Fruit fly (Drosophila melanogaster): Measurements from ENCODE around the gene Prestin.

The Prestin gene

DNA sequence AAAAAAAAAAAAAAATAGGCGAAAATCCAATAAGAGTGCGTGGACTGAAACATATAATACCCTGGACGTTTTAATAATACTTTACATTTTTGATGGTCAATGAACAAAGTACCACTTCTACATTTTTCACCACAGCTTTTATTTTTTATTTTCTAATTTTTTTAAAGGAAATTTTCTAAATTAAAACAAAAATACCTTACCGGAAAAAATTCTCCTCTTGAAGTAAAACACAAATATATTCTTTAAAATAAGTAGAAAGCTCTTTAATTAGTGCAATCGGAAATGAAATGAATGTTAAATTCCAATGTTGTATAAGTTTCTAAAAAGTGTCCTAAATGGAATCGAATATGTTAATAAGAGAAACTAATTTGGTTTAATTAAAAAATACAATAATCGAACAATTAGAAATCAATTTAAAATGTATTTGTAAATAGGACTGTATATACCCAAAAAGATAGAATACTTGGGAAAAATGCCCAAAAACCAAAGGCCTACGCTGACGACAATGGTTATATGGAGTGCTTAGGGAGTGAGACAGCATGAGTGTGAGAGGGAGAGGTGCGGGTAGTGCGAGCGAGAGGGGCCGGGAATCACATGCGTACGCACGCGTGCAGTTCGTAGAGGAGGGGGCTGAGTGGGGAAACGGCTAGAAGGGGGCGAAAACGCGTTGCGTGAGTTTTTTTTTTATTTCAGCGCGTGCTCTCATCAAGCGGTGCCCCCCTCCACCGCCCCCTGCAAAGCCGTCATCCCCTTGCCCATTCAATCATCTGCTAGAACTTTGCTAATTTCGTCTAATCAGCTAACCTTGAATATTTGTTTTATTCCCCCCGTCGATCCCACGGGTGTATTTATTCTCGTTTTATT, 41.3 kb upstream of the Prestin start (continued):
- TF ChIP-seq prd (optimal IDR thresholded peaks at IDR 0.05) (no peak), prd (GFP tag; IDR thresholded peaks at IDR 0.05) (no peak; the same call in 2 of the 3 replicates), E2f1 (GFP tag; IDR thresholded peaks at IDR 0.05) (0 out of 2 replicates have a peak, but pooled peaks have one; percentile 14), Aef1 (GFP tag; IDR thresholded peaks at IDR 0.05) (no peak), crc (GFP tag; optimal IDR thresholded peaks at IDR 0.05) (no peak), CG31388 (GFP tag; optimal IDR thresholded peaks at IDR 0.05) (no peak), sqz (GFP tag; optimal IDR thresholded peaks at IDR 0.05) (peak; percentile 79), CG8388 (GFP tag; optimal IDR thresholded peaks at IDR 0.05) (no peak), Trl (optimal IDR thresholded peaks at IDR 0.05) (peak in 1 of 2 experiments; percentile 39), Trl (GFP tag; optimal IDR thresholded peaks at IDR 0.05) (no peak), Mes4 (GFP tag; optimal IDR thresholded peaks at IDR 0.05) (no peak), Hmx (GFP tag; optimal IDR thresholded peaks at IDR 0.05) (peak; percentile 37), CG6272 (GFP tag; IDR thresholded peaks at IDR 0.05) (0 out of 2 replicates have a peak, but pooled peaks have one; percentile 27), CG7839 (tag; optimal IDR thresholded peaks at IDR 0.05) (peak; percentile 19), Hmr (GFP tag; optimal IDR thresholded peaks at IDR 0.05) (peak; percentile 3), HLHmδ (GFP tag; optimal IDR thresholded peaks at IDR 0.05) (peak; percentile 47), CG17385 (GFP tag; optimal IDR thresholded peaks at IDR 0.05) (no peak), CG10462 (GFP tag; optimal IDR thresholded peaks at IDR 0.05) (no peak), gem (tag; optimal IDR thresholded peaks at IDR 0.05) (peak; percentile 37), CG32772 (GFP tag; IDR thresholded peaks at IDR 0.05) (peak; percentile 89), sug (tag; optimal IDR thresholded peaks at IDR 0.05) (peak; percentile 91), CG7786 (GFP tag; optimal IDR thresholded peaks at IDR 0.05) (no peak), CkIIα-i1 (GFP tag; IDR thresholded peaks at IDR 0.05) (0 out of 2 replicates have a peak, but pooled peaks have one; percentile 12), CG11398 (GFP tag; optimal IDR thresholded peaks at IDR 0.05) (no peak), Taf1 (GFP tag; IDR thresholded peaks at IDR 0.05) (peak; percentile 52; the same call in 1 of the 2 replicates), ftz-f1 (GFP tag; optimal IDR thresholded peaks at IDR 0.05) (peak; percentile 98), dpn (GFP tag; optimal IDR thresholded peaks at IDR 0.05) (no peak), CG8281 (tag; optimal IDR thresholded peaks at IDR 0.05) (no peak), cas (GFP tag; IDR thresholded peaks at IDR 0.05) (0 out of 2 replicates have a peak, but pooled peaks have one; percentile 16), Awh (GFP tag; IDR thresholded peaks at IDR 0.05) (0 out of 2 replicates have a peak, but pooled peaks have one; percentile 13), CG13894 (tag; optimal IDR thresholded peaks at IDR 0.05) (peak; percentile 83), odd (GFP tag; optimal IDR thresholded peaks at IDR 0.05) (no peak), CTCF (GFP tag; optimal IDR thresholded peaks at IDR 0.05) (no peak), CG33557 (GFP tag; optimal IDR thresholded peaks at IDR 0.05) (peak; percentile 5), tap (tag; optimal IDR thresholded peaks at IDR 0.05) (no peak), CG6813 (GFP tag; optimal IDR thresholded peaks at IDR 0.05) (no peak), vfl (GFP tag; optimal IDR thresholded peaks at IDR 0.05) (no peak), NfI (GFP tag; optimal IDR thresholded peaks at IDR 0.05) (no peak), CG9727 (GFP tag; optimal IDR thresholded peaks at IDR 0.05) (peak; percentile 38), CG14014 (GFP tag; IDR thresholded peaks at IDR 0.05) (peak; percentile 15; the same call in 1 of the 2 replicates), lab (GFP tag; optimal IDR thresholded peaks at IDR 0.05) (peak; percentile 74), CG6175 (GFP tag; IDR thresholded peaks at IDR 0.05) (peak; percentile 64; the same call in 1 of the 3 replicates), CG10431 (GFP tag; optimal IDR thresholded peaks at IDR 0.05) (no peak), CG8944 (GFP tag; optimal IDR thresholded peaks at IDR 0.05) (no peak), klu (GFP tag; IDR thresholded peaks at IDR 0.05) (0 out of 2 replicates have a peak, but pooled peaks have one; percentile 35), slbo (GFP tag; IDR thresholded peaks at IDR 0.05) (peak; percentile 50; the same call in 1 of the 2 replicates), CG1792 (GFP tag; optimal IDR thresholded peaks at IDR 0.05) (no peak), pho (GFP tag; optimal IDR thresholded peaks at IDR 0.05) (peak; percentile 47), vvl (GFP tag; IDR thresholded peaks at IDR 0.05) (peak; percentile 68), CG11456 (GFP tag; IDR thresholded peaks at IDR 0.05) (peak; percentile 72; the same call in 2 of the 3 replicates)
